Worm (Caenorhabditis elegans): ENCODE data around the gene ZC239.22.

ce11 chrII:3241842-3242241 is 21.2 kb upstream of the ZC239.22 start:
- TF ChIP-seq tra-4 (tag; optimal IDR thresholded peaks at IDR 0.05), result no peak
- TF ChIP-seq ama-1 (optimal IDR thresholded peaks at IDR 0.05), result no peak
